Worm (Caenorhabditis elegans): Measurements from ENCODE around the gene str-86.

ce11 chrV:8991679-8992078, 8.2 kb upstream of the str-86 start, which contains the start of gene F59E11.6:
- TF ChIP-seq ceh-9 (tag; optimal IDR thresholded peaks at IDR 0.05): no peak
- TF ChIP-seq nhr-23 (tag; optimal IDR thresholded peaks at IDR 0.05): no peak
- TF ChIP-seq nhr-11 (tag; optimal IDR thresholded peaks at IDR 0.05): no peak
- no peak for TF ChIP-seq pqm-1 (tag; optimal IDR thresholded peaks at IDR 0.05)
- TF ChIP-seq nhr-77 (tag; optimal IDR thresholded peaks at IDR 0.05): no peak
- no peak for TF ChIP-seq ama-1 (optimal IDR thresholded peaks at IDR 0.05)
- TF ChIP-seq sea-2 (GFP tag; optimal IDR thresholded peaks at IDR 0.05): no peak
- no peak for TF ChIP-seq unc-39 (tag; optimal IDR thresholded peaks at IDR 0.05)
- TF ChIP-seq aly-2 (tag; optimal IDR thresholded peaks at IDR 0.05): no peak
- TF ChIP-seq ztf-11 (tag; optimal IDR thresholded peaks at IDR 0.05): no peak
- no peak for TF ChIP-seq fkh-10 (GFP tag; optimal IDR thresholded peaks at IDR 0.05)
- TF ChIP-seq jun-1 (tag; optimal IDR thresholded peaks at IDR 0.05): no peak
- no peak for TF ChIP-seq ceh-16 (tag; optimal IDR thresholded peaks at IDR 0.05)
- TF ChIP-seq egl-27 (tag; optimal IDR thresholded peaks at IDR 0.05): no peak

Data from whole organism, L3 larva.